Worm (Caenorhabditis elegans): ENCODE measurements around the gene fpn-1.2.

ce11 chrV:1456614-1457013 lies 7.9 kb downstream of the fpn-1.2 start:
- TF ChIP-seq B0336.3 (GFP tag; IDR thresholded peaks at IDR 0.05) (peak; percentile 56; the same call in 1 of the 2 replicates), repo-1 (tag; optimal IDR thresholded peaks at IDR 0.05) (no peak), snpc-4 (GFP tag; optimal IDR thresholded peaks at IDR 0.05) (no peak), snpc-4 (tag; optimal IDR thresholded peaks at IDR 0.05) (no peak), unc-130 (GFP tag; optimal IDR thresholded peaks at IDR 0.05) (no peak), aptf-2 (GFP tag; conservative IDR thresholded peaks at IDR 0.05) (no peak), ekl-4 (GFP tag; IDR thresholded peaks at IDR 0.05) (no peak), F37B4.10 (GFP tag; IDR thresholded peaks at IDR 0.05) (no peak), T07F8.4 (tag; optimal IDR thresholded peaks at IDR 0.05) (no peak), pha-4 (tag; optimal IDR thresholded peaks at IDR 0.05) (no peak), ztf-22 (GFP tag; optimal IDR thresholded peaks at IDR 0.05) (peak; percentile 74), ama-1 (optimal IDR thresholded peaks at IDR 0.05) (no peak), ama-1 (GFP tag; optimal IDR thresholded peaks at IDR 0.05) (no peak)
